Worm (Caenorhabditis elegans) whole organism, late embryonic: Measurements from ENCODE around the gene Y62E10A.24.

Source experiments
- F13H6.1 ChIP-seq: sonication (generic microtip); optimal IDR thresholded peaks from 2 replicates; lab custom pipeline; 2016; ENCODE audit warnings: missing genetic modification characterization, missing compliant biosample characterization
- K02D7.2 ChIP-seq: sonication (generic microtip); optimal IDR thresholded peaks from 2 replicates; lab custom pipeline; 2017; ENCODE audit warnings: mild to moderate bottlenecking, missing genetic modification characterization, missing compliant biosample characterization
- K09A11.1 ChIP-seq: sonication (generic microtip); optimal IDR thresholded peaks from 2 replicates; lab custom pipeline; 2017; ENCODE audit warnings: antibody characterized with exemption, mild to moderate bottlenecking, missing genetic modification characterization, missing compliant biosample characterization; ENCODE audit not compliant: insufficient read depth
- T23F11.4 ChIP-seq: fragments of 200-800 bp; sonication (Bioruptor generic); optimal IDR thresholded peaks from 2 replicates; lab custom pipeline; 2018; ENCODE audit warnings: mild to moderate bottlenecking, missing genetic modification characterization, missing compliant biosample characterization
- ceh-14 ChIP-seq: sonication (generic microtip); optimal IDR thresholded peaks from 2 replicates; lab custom pipeline; 2016; ENCODE audit warnings: missing genotype, missing genetic modification characterization, missing compliant biosample characterization
- ceh-19 ChIP-seq: fragments of 200-800 bp; sonication (Bioruptor generic); optimal IDR thresholded peaks from 2 replicates; lab custom pipeline; 2018; ENCODE audit warnings: mild to moderate bottlenecking, missing genetic modification characterization, missing compliant biosample characterization
- ceh-2 ChIP-seq: sonication (generic microtip); optimal IDR thresholded peaks from 2 replicates; lab custom pipeline; 2016; ENCODE audit warnings: missing genotype, missing genetic modification characterization, missing compliant biosample characterization
- ceh-22 ChIP-seq: sonication (generic microtip); optimal IDR thresholded peaks from 2 replicates; lab custom pipeline; 2017; ENCODE audit warnings: missing biosample characterization, missing genetic modification characterization
- ceh-24 ChIP-seq: sonication (generic microtip); optimal IDR thresholded peaks from 2 replicates; lab custom pipeline; 2016; ENCODE audit warnings: mild to moderate bottlenecking, missing genetic modification characterization, missing compliant biosample characterization
- ceh-30 ChIP-seq: fragments of 150-350 bp; optimal IDR thresholded peaks from 2 replicates; lab custom pipeline; 2014; ENCODE audit warnings: missing biosample characterization, missing genetic modification characterization
- ceh-34 ChIP-seq: sonication (generic microtip); optimal IDR thresholded peaks from 2 replicates; lab custom pipeline; 2016; ENCODE audit warnings: mild to moderate bottlenecking, missing genetic modification characterization, missing compliant biosample characterization
- elt-2 ChIP-seq: sonication (generic microtip); optimal IDR thresholded peaks from 2 replicates; lab custom pipeline; 2016; ENCODE audit warnings: missing genetic modification reagents, missing genetic modification characterization, missing compliant biosample characterization
- elt-4 ChIP-seq: sonication (generic microtip); optimal IDR thresholded peaks from 2 replicates; lab custom pipeline; 2016; ENCODE audit warnings: missing genetic modification characterization, missing compliant biosample characterization
- ets-4 ChIP-seq: sonication (generic microtip); optimal IDR thresholded peaks from 2 replicates; lab custom pipeline; 2016; ENCODE audit warnings: missing genetic modification characterization, missing compliant biosample characterization
- fkh-10 ChIP-seq: fragments of 150-350 bp; optimal IDR thresholded peaks from 2 replicates; lab custom pipeline; 2014; ENCODE audit warnings: missing biosample characterization, missing genetic modification reagents, missing genetic modification characterization
- hlh-15 ChIP-seq: sonication (generic microtip); optimal IDR thresholded peaks from 2 replicates; lab custom pipeline; 2016; ENCODE audit warnings: missing genetic modification characterization, missing compliant biosample characterization
- hlh-8 ChIP-seq: sonication (generic microtip); optimal IDR thresholded peaks from 2 replicates; lab custom pipeline; 2016; ENCODE audit warnings: missing genotype, missing genetic modification characterization, missing compliant biosample characterization
- lin-11 ChIP-seq: fragments of 200-800 bp; sonication (Bioruptor generic); optimal IDR thresholded peaks from 2 replicates; lab custom pipeline; 2018; ENCODE audit warnings: mild to moderate bottlenecking, missing genetic modification characterization, missing compliant biosample characterization
- madf-2 ChIP-seq: sonication (generic microtip); optimal IDR thresholded peaks from 2 replicates; lab custom pipeline; 2017; ENCODE audit warnings: missing genetic modification characterization, missing compliant biosample characterization
- mec-3 ChIP-seq: sonication (generic microtip); optimal IDR thresholded peaks from 2 replicates; lab custom pipeline; 2016; ENCODE audit warnings: borderline replicate concordance, missing genetic modification characterization, missing compliant biosample characterization
- nhr-11 ChIP-seq: fragments of 150-350 bp; optimal IDR thresholded peaks from 2 replicates; lab custom pipeline; 2014; ENCODE audit warnings: missing biosample characterization, missing genetic modification characterization
- npax-4 ChIP-seq: sonication (generic microtip); optimal IDR thresholded peaks from 2 replicates; lab custom pipeline; 2016; ENCODE audit warnings: missing genetic modification characterization, missing compliant biosample characterization
- odd-2 ChIP-seq: sonication (generic microtip); optimal IDR thresholded peaks from 2 replicates; lab custom pipeline; 2017; ENCODE audit warnings: antibody characterized with exemption, mild to moderate bottlenecking, missing genetic modification characterization, missing compliant biosample characterization
- pax-1 ChIP-seq: fragments of 150-350 bp; optimal IDR thresholded peaks from 2 replicates; lab custom pipeline; 2014; ENCODE audit warnings: missing biosample characterization, missing genetic modification characterization
- pha-4 ChIP-seq: fragments of 150-350 bp; optimal IDR thresholded peaks from 2 replicates; lab custom pipeline; 2018; ENCODE audit warnings: missing biosample characterization, missing genetic modification reagents, missing genetic modification characterization
- pros-1 ChIP-seq: fragments of 150-350 bp; optimal IDR thresholded peaks from 2 replicates; lab custom pipeline; 2014; ENCODE audit warnings: missing biosample characterization, missing genetic modification reagents, missing genetic modification characterization
- sdc-2 ChIP-seq: sonication (generic microtip); optimal IDR thresholded peaks from 2 replicates; lab custom pipeline; 2016; ENCODE audit warnings: missing genotype, missing genetic modification characterization, missing compliant biosample characterization
- sox-2 ChIP-seq: fragments of 200-800 bp; sonication (Bioruptor generic); IDR thresholded peaks from 2 replicates; pipeline ENCODE4 v1.3.6; 2022; ENCODE audit warnings: missing genetic modification reagents, missing genetic modification characterization, missing compliant biosample characterization
- sox-4 ChIP-seq: sonication (generic microtip); optimal IDR thresholded peaks from 2 replicates; lab custom pipeline; 2017; ENCODE audit warnings: mild to moderate bottlenecking, missing genetic modification characterization, inconsistent platforms, missing compliant biosample characterization
- tbx-7 ChIP-seq: sonication (generic microtip); optimal IDR thresholded peaks from 2 replicates; lab custom pipeline; 2016; ENCODE audit warnings: missing genotype, missing genetic modification characterization, missing compliant biosample characterization
- ttx-3 ChIP-seq: sonication (generic microtip); optimal IDR thresholded peaks from 2 replicates; lab custom pipeline; 2016; ENCODE audit warnings: missing genetic modification reagents, missing genetic modification characterization, missing compliant biosample characterization
- unc-3 ChIP-seq, 2 experiments: fragments of 200-800 bp in 1 of 2; sonication (Bioruptor generic) in 1 of 2; sonication (generic microtip) in 1 of 2; conservative IDR thresholded peaks in 1 of 2; optimal IDR thresholded peaks in 1 of 2; 2 replicates each; pipeline versions ENCODE4 v1.3.6 to Lab custom; 2016 to 2022; ENCODE audit warnings: missing compliant biosample characterization in 2 of 2, missing genetic modification characterization in 2 of 2, missing genetic modification reagents in 1 of 2
- unc-55 ChIP-seq: sonication (generic microtip); optimal IDR thresholded peaks from 2 replicates; lab custom pipeline; 2017; ENCODE audit warnings: missing biosample characterization, missing genetic modification reagents, missing genetic modification characterization
- zip-5 ChIP-seq: sonication (generic microtip); optimal IDR thresholded peaks from 2 replicates; lab custom pipeline; 2016; ENCODE audit warnings: missing genetic modification characterization, missing compliant biosample characterization

Gene Y62E10A.24

ce11 chrIV:13346078-13346477 lies 24.4 kb upstream of the Y62E10A.24 start:
- TF ChIP-seq sox-2 (GFP tag; lab: Robert Waterston, UW) (no peak), ttx-3 (tag; lab: Kevin White, UChicago) (no peak), mec-3 (tag; lab: Kevin White, UChicago) (no peak), sdc-2 (tag; lab: Kevin White, UChicago) (no peak), ceh-14 (no peak), zip-5 (no peak)

- TF ChIP-seq elt-2 (tag; lab: Kevin White, UChicago) (peak; percentile 95), hlh-15 (tag; lab: Kevin White, UChicago) (no peak), ets-4 (tag; lab: Kevin White, UChicago) (no peak), unc-55 (GFP tag; lab: Kevin White, UChicago) (no peak), sdc-2 (tag; lab: Kevin White, UChicago) (no peak)
These were observed 23.2 kb upstream of the Y62E10A.24 start, which contains the start of gene W02A2.9 for ce11 chrIV:13347232-13347715. Gene W02A2.9, plus strand, starts transcription at chrIV:13347665.

ce11 chrIV:13348592-13348991 lies 21.9 kb upstream of the Y62E10A.24 start, which contains the start of gene W02A2.12:
Gene W02A2.12, minus strand, starts transcription at chrIV:13348831.
- no peak for TF ChIP-seq nhr-11 (tag; lab: Kevin White, UChicago)
- no peak for TF ChIP-seq elt-4
- no peak for TF ChIP-seq ceh-2
- no peak for TF ChIP-seq npax-4 (tag; lab: Kevin White, UChicago)
- no peak for TF ChIP-seq pros-1 (tag; lab: Kevin White, UChicago)
- TF ChIP-seq mec-3 (tag; lab: Kevin White, UChicago), result no peak
- no peak for TF ChIP-seq T23F11.4 (GFP tag; lab: Kevin White, UChicago)
- TF ChIP-seq ceh-22 (tag; lab: Kevin White, UChicago), result no peak
- TF ChIP-seq tbx-7 (tag; lab: Kevin White, UChicago), result no peak
- no peak for TF ChIP-seq odd-2 (tag; lab: Kevin White, UChicago)
- no peak for TF ChIP-seq pha-4 (tag; lab: Kevin White, UChicago)
- no peak for TF ChIP-seq hlh-8 (tag; lab: Kevin White, UChicago)
- no peak for TF ChIP-seq ceh-34 (tag; lab: Kevin White, UChicago)
- no peak for TF ChIP-seq unc-55 (GFP tag; lab: Kevin White, UChicago)
- TF ChIP-seq fkh-10 (GFP tag; lab: Kevin White, UChicago), result no peak
- no peak for TF ChIP-seq ceh-30 (tag; lab: Kevin White, UChicago)
- TF ChIP-seq ceh-24 (tag; lab: Kevin White, UChicago), result no peak
- TF ChIP-seq K02D7.2, result no peak

ce11 chrIV:13353143-13353773 lies 17.3 kb upstream of the Y62E10A.24 start, which contains the start of the genes rec-8 and mex-5:
Gene rec-8, minus strand, starts transcription at chrIV:13353193.
Gene mex-5, plus strand, starts transcription at chrIV:13353723.
- TF ChIP-seq K09A11.1 (tag; lab: Kevin White, UChicago) (no peak), sox-4 (tag; lab: Kevin White, UChicago) (no peak), pros-1 (tag; lab: Kevin White, UChicago) (no peak), ceh-19 (GFP tag; lab: Kevin White, UChicago) (no peak), npax-4 (tag; lab: Kevin White, UChicago) (no peak)

- TF ChIP-seq unc-3 (GFP tag; conservative IDR thresholded peaks at IDR 0.05; lab: Robert Waterston, UW) (no peak), unc-3 (tag; optimal IDR thresholded peaks at IDR 0.05; lab: Kevin White, UChicago) (no peak), lin-11 (no peak), madf-2 (tag; lab: Kevin White, UChicago) (no peak), tbx-7 (tag; lab: Kevin White, UChicago) (no peak), ceh-30 (tag; lab: Kevin White, UChicago) (no peak), T23F11.4 (GFP tag; lab: Kevin White, UChicago) (no peak), ceh-2 (no peak), F13H6.1 (tag; lab: Kevin White, UChicago) (no peak), pax-1 (no peak)
These were observed 16.5 kb upstream of the Y62E10A.24 start for ce11 chrIV:13354044-13354443.
